Worm (Caenorhabditis elegans) whole organism, mixed stage, embryonic: Measurements from ENCODE around the gene alh-8.

Source experiments
- blmp-1 ChIP-seq: fragments of 150-350 bp; optimal IDR thresholded peaks from 2 replicates; lab custom pipeline; 2014; ENCODE audit warnings: missing biosample characterization, missing genetic modification characterization
- ces-1 ChIP-seq: fragments of 150-350 bp; optimal IDR thresholded peaks from 2 replicates; lab custom pipeline; 2014; ENCODE audit warnings: missing biosample characterization, missing genetic modification reagents, missing genetic modification characterization
- nhr-76 ChIP-seq: sonication (generic microtip); optimal IDR thresholded peaks from 2 replicates; lab custom pipeline; 2017; ENCODE audit warnings: missing biosample characterization, missing genetic modification characterization
- ztf-11 ChIP-seq: fragments of 150-350 bp; optimal IDR thresholded peaks from 2 replicates; lab custom pipeline; 2014; ENCODE audit warnings: missing biosample characterization, missing genetic modification characterization

ce11 chrII:11722164-11722563 lies 6.7 kb upstream of the alh-8 start:
- TF ChIP-seq blmp-1 (tag; lab: Kevin White, UChicago) (no peak), ces-1 (GFP tag; lab: Kevin White, UChicago) (no peak), ztf-11 (no peak), nhr-76 (tag; lab: Kevin White, UChicago) (no peak)
